Worm (Caenorhabditis elegans): ENCODE measurements around the gene gly-11.
A peak's percentile ranks its signal among the peaks of the same experiment; 100 is the strongest.

The gly-11 gene

ce11 chrIII:12202437-12202836 lies 25.4 kb upstream of the gly-11 start, which contains the start of gene osm-12:
osm-12 (minus strand) TSS chrIII:12202537.
- TF ChIP-seq ets-5 (GFP tag; IDR thresholded peaks at IDR 0.05) (no peak), lin-14 (GFP tag; optimal IDR thresholded peaks at IDR 0.05) (no peak), fkh-8 (tag; optimal IDR thresholded peaks at IDR 0.05) (peak; percentile 3), tbx-2 (tag; optimal IDR thresholded peaks at IDR 0.05) (no peak), fkh-10 (GFP tag; optimal IDR thresholded peaks at IDR 0.05) (no peak), nhr-20 (tag; optimal IDR thresholded peaks at IDR 0.05) (no peak), pag-3 (tag; optimal IDR thresholded peaks at IDR 0.05; ENCODE audit: borderline replicate concordance, insufficient read depth) (no peak), unc-30 (tag; optimal IDR thresholded peaks at IDR 0.05) (no peak)

- no peak for TF ChIP-seq lir-3 (tag; optimal IDR thresholded peaks at IDR 0.05; ENCODE audit: poor library complexity)
- no peak for TF ChIP-seq nhr-12 (tag; optimal IDR thresholded peaks at IDR 0.05)
- TF ChIP-seq efl-1 (optimal IDR thresholded peaks at IDR 0.05), result no peak
- peak in 1 of 2 experiments; percentile 92 for TF ChIP-seq efl-1 (GFP tag; optimal IDR thresholded peaks at IDR 0.05 in 1 of 2)
- TF ChIP-seq nhr-76 (tag; optimal IDR thresholded peaks at IDR 0.05), result no peak
Observed at ce11 chrIII:12198135-12198534, 21.1 kb upstream of the gly-11 start.

- TF ChIP-seq mdl-1 (tag; optimal IDR thresholded peaks at IDR 0.05) (no peak), unc-62 (GFP tag; optimal IDR thresholded peaks at IDR 0.05) (no peak), fkh-4 (tag; optimal IDR thresholded peaks at IDR 0.05; ENCODE audit: borderline replicate concordance) (no peak), ztf-11 (tag; optimal IDR thresholded peaks at IDR 0.05) (no peak)
Observed at ce11 chrIII:12195991-12196390, 18.9 kb upstream of the gly-11 start.

ce11 chrIII:12194190-12194589 lies 17.1 kb upstream of the gly-11 start, which contains the start of gene Y75B8A.44:
Y75B8A.44 (plus strand) TSS chrIII:12194490.
- no peak for TF ChIP-seq aly-2 (tag; optimal IDR thresholded peaks at IDR 0.05)

- TF ChIP-seq efl-1 (optimal IDR thresholded peaks at IDR 0.05) (no peak), efl-1 (GFP tag; optimal IDR thresholded peaks at IDR 0.05 in 1 of 2) (peak in 1 of 2 experiments; percentile 62), elt-2 (tag; optimal IDR thresholded peaks at IDR 0.05) (peak; percentile 3), zip-4 (GFP tag; optimal IDR thresholded peaks at IDR 0.05) (no peak), ceh-63 (GFP tag; optimal IDR thresholded peaks at IDR 0.05) (no peak), snu-23 (GFP tag; optimal IDR thresholded peaks at IDR 0.05) (no peak)
Observed at ce11 chrIII:12188236-12188635, 11.2 kb upstream of the gly-11 start.

ce11 chrIII:12186111-12186510 lies 9.1 kb upstream of the gly-11 start, which contains the start of gene lury-1:
lury-1 (plus strand) TSS chrIII:12186411.
- TF ChIP-seq swsn-7 (tag; optimal IDR thresholded peaks at IDR 0.05), result no peak
- no peak for TF ChIP-seq lin-13 (GFP tag; optimal IDR thresholded peaks at IDR 0.05)
- no peak for TF ChIP-seq lin-39 (tag; optimal IDR thresholded peaks at IDR 0.05)
- no peak for TF ChIP-seq rnt-1 (tag; optimal IDR thresholded peaks at IDR 0.05)
- TF ChIP-seq fkh-10 (GFP tag; optimal IDR thresholded peaks at IDR 0.05), result no peak
- TF ChIP-seq unc-30 (tag; optimal IDR thresholded peaks at IDR 0.05), result no peak

- no peak for TF ChIP-seq egl-13 (tag; optimal IDR thresholded peaks at IDR 0.05)
- no peak for TF ChIP-seq mef-2 (tag; optimal IDR thresholded peaks at IDR 0.05)
- TF ChIP-seq elt-2 (tag; optimal IDR thresholded peaks at IDR 0.05), result no peak
Observed at ce11 chrIII:12182919-12183318, 5.9 kb upstream of the gly-11 start, which contains the start of gene Y75B8A.10. Y75B8A.10 (minus strand) TSS chrIII:12183019.

ce11 chrIII:12178121-12178520 lies 1.1 kb upstream of the gly-11 start:
- TF ChIP-seq mep-1 (tag; optimal IDR thresholded peaks at IDR 0.05), result peak; percentile 51
- no peak for TF ChIP-seq zag-1 (tag; optimal IDR thresholded peaks at IDR 0.05)
- TF ChIP-seq lsy-2 (tag; optimal IDR thresholded peaks at IDR 0.05), result no peak
- no peak for TF ChIP-seq vab-15 (tag; optimal IDR thresholded peaks at IDR 0.05)
- TF ChIP-seq tbx-2 (tag; optimal IDR thresholded peaks at IDR 0.05), result peak; percentile 5
- TF ChIP-seq sptf-1 (tag; optimal IDR thresholded peaks at IDR 0.05), result no peak
- TF ChIP-seq nhr-90 (tag; optimal IDR thresholded peaks at IDR 0.05; ENCODE audit: poor library complexity), result peak; percentile 21
- TF ChIP-seq ceh-82 (tag; optimal IDR thresholded peaks at IDR 0.05), result no peak
- peak; percentile 32 for TF ChIP-seq nhr-20 (tag; optimal IDR thresholded peaks at IDR 0.05)
- peak in 1 of 2 experiments; percentile 14 for TF ChIP-seq lin-35 (GFP tag; optimal IDR thresholded peaks at IDR 0.05)
- TF ChIP-seq grh-1 (GFP tag; IDR thresholded peaks at IDR 0.05), result 0 out of 2 replicates have a peak, but pooled peaks have one; percentile 20
- TF ChIP-seq unc-98 (GFP tag; IDR thresholded peaks at IDR 0.05), result no peak
- TF ChIP-seq efl-3 (GFP tag; optimal IDR thresholded peaks at IDR 0.05), result no peak
- TF ChIP-seq efl-1 (optimal IDR thresholded peaks at IDR 0.05), result peak in 1 of 2 experiments; percentile 34
- TF ChIP-seq efl-1 (GFP tag; optimal IDR thresholded peaks at IDR 0.05 in 1 of 2), result peak in 1 of 2 experiments; percentile 86

All from whole organism, L1 larva.